Fruit fly (Drosophila melanogaster) whole organism, embryonic: ENCODE measurements around the gene CG1575.

Experiments
- Atf-2 ChIP-seq: fragments of 200-800 bp; sonication (Bioruptor generic); optimal IDR thresholded peaks from 2 replicates; lab custom pipeline; 2016; ENCODE audit warnings: missing biosample characterization, missing genetic modification characterization
- CG10147 ChIP-seq: fragments of 200-800 bp; sonication (Bioruptor generic); optimal IDR thresholded peaks from 2 replicates; lab custom pipeline; 2019; ENCODE audit warnings: missing biosample characterization, mild to moderate bottlenecking, missing genetic modification characterization, moderate library complexity
- CG10267 ChIP-seq: fragments of 200-800 bp; sonication (Bioruptor generic); optimal IDR thresholded peaks from 2 replicates; lab custom pipeline; 2018; ENCODE audit warnings: missing biosample characterization, mild to moderate bottlenecking, missing genetic modification characterization, moderate library complexity
- CG10959 ChIP-seq: fragments of 200-800 bp; sonication (Bioruptor generic); IDR thresholded peaks from 2 replicates; pipeline ENCODE4 v1.3.6; 2022; ENCODE audit warnings: missing biosample characterization, missing genetic modification characterization
- CG10979 ChIP-seq: fragments of 200-800 bp; sonication (Bioruptor generic); optimal IDR thresholded peaks from 2 replicates; lab custom pipeline; 2018; ENCODE audit warnings: missing biosample characterization, mild to moderate bottlenecking, missing genetic modification characterization, moderate library complexity
- CG12769 ChIP-seq: fragments of 200-800 bp; sonication (Bioruptor generic); optimal IDR thresholded peaks from 2 replicates; lab custom pipeline; 2019; ENCODE audit warnings: missing biosample characterization, mild to moderate bottlenecking, missing genetic modification characterization, moderate library complexity
- CG15601 ChIP-seq: fragments of 200-800 bp; sonication (Bioruptor generic); optimal IDR thresholded peaks from 3 replicates; lab custom pipeline; 2019; ENCODE audit warnings: missing biosample characterization, mild to moderate bottlenecking, missing genetic modification characterization, moderate library complexity
- CG16779 ChIP-seq: fragments of 200-800 bp; sonication (Bioruptor generic); IDR thresholded peaks from 2 replicates; pipeline ENCODE4 v1.3.6; 2022; ENCODE audit warnings: missing biosample characterization, missing genetic modification characterization
- CG2120 ChIP-seq: fragments of 200-800 bp; sonication (Bioruptor generic); optimal IDR thresholded peaks from 3 replicates; lab custom pipeline; 2016; ENCODE audit warnings: missing biosample characterization, missing genetic modification characterization
- CG33213 ChIP-seq: fragments of 200-800 bp; sonication (Bioruptor generic); optimal IDR thresholded peaks from 3 replicates; lab custom pipeline; 2016; ENCODE audit warnings: missing biosample characterization, missing genetic modification characterization
- CG3838 ChIP-seq: fragments of 200-800 bp; sonication (Bioruptor generic); optimal IDR thresholded peaks from 3 replicates; lab custom pipeline; 2016; ENCODE audit warnings: missing biosample characterization, missing genetic modification characterization
- CG6175 ChIP-seq: fragments of 200-800 bp; sonication (Bioruptor generic); IDR thresholded peaks from 3 replicates; pipeline ENCODE4 v1.3.6; 2022; ENCODE audit warnings: missing biosample characterization, missing genetic modification characterization
- CG6683 ChIP-seq: fragments of 200-800 bp; sonication (Bioruptor generic); optimal IDR thresholded peaks from 2 replicates; lab custom pipeline; 2017; ENCODE audit warnings: missing biosample characterization, mild to moderate bottlenecking, missing genetic modification characterization, missing genetic modification reagents
- CG7556 ChIP-seq: fragments of 200-800 bp; sonication (Bioruptor generic); optimal IDR thresholded peaks from 2 replicates; lab custom pipeline; 2017; ENCODE audit warnings: missing biosample characterization, mild to moderate bottlenecking, missing genetic modification characterization
- CTCF ChIP-seq: fragments of 200-800 bp; sonication (Bioruptor generic); optimal IDR thresholded peaks from 2 replicates; lab custom pipeline; 2017; ENCODE audit warnings: missing biosample characterization, mild to moderate bottlenecking, missing genetic modification characterization, moderate library complexity
- Dll ChIP-seq: fragments of 200-800 bp; sonication (Bioruptor generic); IDR thresholded peaks from 4 replicates; pipeline ENCODE4 v1.3.6; 2022; ENCODE audit warnings: missing biosample characterization, missing genetic modification characterization; ENCODE audit not compliant: partially characterized antibody
- Dref ChIP-seq: fragments of 200-800 bp; sonication (Bioruptor generic); IDR thresholded peaks from 2 replicates; pipeline ENCODE4 v1.3.6; 2022; ENCODE audit warnings: missing biosample characterization, missing genetic modification characterization
- Gsc ChIP-seq: fragments of 200-800 bp; sonication (Bioruptor generic); IDR thresholded peaks from 2 replicates; pipeline ENCODE4 v1.3.6; 2022; ENCODE audit warnings: missing biosample characterization, missing genetic modification characterization
- HLHmδ ChIP-seq: fragments of 200-800 bp; sonication (Bioruptor generic); optimal IDR thresholded peaks from 2 replicates; lab custom pipeline; 2018; ENCODE audit warnings: missing biosample characterization, mild to moderate bottlenecking, missing genetic modification characterization, moderate library complexity
- Hr3 ChIP-seq: fragments of 200-800 bp; sonication (Bioruptor generic); optimal IDR thresholded peaks from 3 replicates; lab custom pipeline; 2016; ENCODE audit warnings: missing biosample characterization, missing genetic modification characterization
- Hr39 ChIP-seq: fragments of >200 bp; optimal IDR thresholded peaks from 2 replicates; lab custom pipeline; 2017
- Hr51 ChIP-seq, 2 experiments: fragments of 200-800 bp; sonication (Bioruptor generic); optimal IDR thresholded peaks; 2 replicates in 1 of 2; 3 replicates in 1 of 2; lab custom pipeline; 2016 to 2018; ENCODE audit warnings: missing biosample characterization in 2 of 2, missing genetic modification characterization in 2 of 2, mild to moderate bottlenecking in 1 of 2, moderate library complexity in 1 of 2
- NC2α ChIP-seq: fragments of 200-800 bp; sonication (Bioruptor generic); optimal IDR thresholded peaks from 2 replicates; lab custom pipeline; 2016; ENCODE audit warnings: missing biosample characterization, missing genetic modification characterization
- NC2β ChIP-seq: fragments of 200-800 bp; sonication (Bioruptor generic); optimal IDR thresholded peaks from 2 replicates; lab custom pipeline; 2016; ENCODE audit warnings: missing biosample characterization, missing genetic modification characterization
- Sin3A ChIP-seq: fragments of >200 bp; optimal IDR thresholded peaks from 2 replicates; lab custom pipeline; 2018
- Sox100B ChIP-seq: fragments of 200-800 bp; sonication (Bioruptor generic); optimal IDR thresholded peaks from 3 replicates; lab custom pipeline; 2018; ENCODE audit warnings: missing biosample characterization, mild to moderate bottlenecking, missing genetic modification characterization
- Sox102F ChIP-seq: fragments of 200-800 bp; sonication (Bioruptor generic); optimal IDR thresholded peaks from 2 replicates; lab custom pipeline; 2018; ENCODE audit warnings: missing biosample characterization, mild to moderate bottlenecking, missing genetic modification characterization, moderate library complexity
- ac ChIP-seq: fragments of 200-800 bp; sonication (Bioruptor generic); optimal IDR thresholded peaks from 3 replicates; lab custom pipeline; 2017; ENCODE audit warnings: missing biosample characterization, mild to moderate bottlenecking, missing genetic modification characterization
- bsh ChIP-seq, 2 experiments: fragments of 200-800 bp; sonication (Bioruptor generic); optimal IDR thresholded peaks; 2 replicates each; lab custom pipeline; 2017 to 2018; ENCODE audit warnings: mild to moderate bottlenecking in 2 of 2, missing biosample characterization in 2 of 2, missing genetic modification characterization in 2 of 2, moderate library complexity in 1 of 2
- caup ChIP-seq: fragments of 200-800 bp; sonication (Bioruptor generic); optimal IDR thresholded peaks from 3 replicates; lab custom pipeline; 2017; ENCODE audit warnings: missing biosample characterization, mild to moderate bottlenecking, missing genetic modification characterization, moderate library complexity; ENCODE audit not compliant: severe bottlenecking
- croc ChIP-seq: fragments of 200-800 bp; sonication (Bioruptor generic); conservative IDR thresholded peaks from 3 replicates; pipeline ENCODE4 v1.3.6; 2022; ENCODE audit warnings: missing biosample characterization, missing genetic modification characterization
- en ChIP-seq: fragments of 200-800 bp; sonication (Bioruptor generic); optimal IDR thresholded peaks from 2 replicates; lab custom pipeline; 2016; ENCODE audit warnings: missing biosample characterization, missing genetic modification characterization
- grau ChIP-seq: fragments of 200-800 bp; optimal IDR thresholded peaks from 3 replicates; lab custom pipeline; 2019; ENCODE audit warnings: missing biosample characterization, mild to moderate bottlenecking, missing genetic modification characterization, moderate library complexity
- hbn ChIP-seq: fragments of 200-800 bp; sonication (Bioruptor generic); IDR thresholded peaks from 2 replicates; pipeline ENCODE4 v1.3.6; 2022; ENCODE audit warnings: missing biosample characterization, missing genetic modification characterization; ENCODE audit not compliant: partially characterized antibody
- jigr1 ChIP-seq: fragments of 200-800 bp; sonication (Bioruptor generic); IDR thresholded peaks from 3 replicates; pipeline ENCODE4 v1.3.6; 2022; ENCODE audit warnings: missing biosample characterization, missing genetic modification characterization
- klu ChIP-seq: fragments of 200-800 bp; sonication (Bioruptor generic); IDR thresholded peaks from 2 replicates; pipeline ENCODE4 v1.3.6; 2022; ENCODE audit warnings: missing biosample characterization, missing genetic modification characterization
- lab ChIP-seq: fragments of 200-800 bp; sonication (Bioruptor generic); optimal IDR thresholded peaks from 3 replicates; lab custom pipeline; 2017; ENCODE audit warnings: missing biosample characterization, missing genetic modification characterization, mild to moderate bottlenecking, moderate library complexity, missing genetic modification reagents
- lbe ChIP-seq: fragments of 200-800 bp; sonication (Bioruptor generic); optimal IDR thresholded peaks from 2 replicates; lab custom pipeline; 2016; ENCODE audit warnings: missing biosample characterization, mild to moderate bottlenecking, missing genetic modification characterization
- maf-S ChIP-seq: fragments of 200-800 bp; sonication (Bioruptor generic); optimal IDR thresholded peaks from 2 replicates; lab custom pipeline; 2016; ENCODE audit warnings: missing biosample characterization, missing genetic modification characterization
- mirr ChIP-seq: fragments of 200-800 bp; sonication (Bioruptor generic); optimal IDR thresholded peaks from 3 replicates; lab custom pipeline; 2018; ENCODE audit warnings: missing biosample characterization, mild to moderate bottlenecking, missing genetic modification characterization
- mld ChIP-seq: fragments of 200-800 bp; sonication (Bioruptor generic); IDR thresholded peaks from 3 replicates; pipeline ENCODE4 v1.3.6; 2022; ENCODE audit warnings: missing biosample characterization, missing genetic modification characterization; ENCODE audit not compliant: partially characterized antibody
- nau ChIP-seq: fragments of 200-800 bp; sonication (Bioruptor generic); optimal IDR thresholded peaks from 3 replicates; lab custom pipeline; 2017; ENCODE audit warnings: missing biosample characterization, mild to moderate bottlenecking, missing genetic modification characterization, missing genetic modification reagents
- nmo ChIP-seq: fragments of 200-800 bp; sonication (Bioruptor generic); optimal IDR thresholded peaks from 2 replicates; lab custom pipeline; 2018; ENCODE audit warnings: missing biosample characterization, mild to moderate bottlenecking, missing genetic modification characterization, moderate library complexity
- pfk ChIP-seq: fragments of 200-800 bp; sonication (Bioruptor generic); optimal IDR thresholded peaks from 2 replicates; lab custom pipeline; 2018; ENCODE audit warnings: missing biosample characterization, mild to moderate bottlenecking, missing genetic modification characterization, moderate library complexity
- ranshi ChIP-seq: fragments of 200-800 bp; sonication (Bioruptor generic); IDR thresholded peaks from 2 replicates; pipeline ENCODE4 v1.3.6; 2022; ENCODE audit warnings: missing biosample characterization, missing genetic modification characterization
- slou ChIP-seq: fragments of 200-800 bp; sonication (Bioruptor generic); optimal IDR thresholded peaks from 3 replicates; lab custom pipeline; 2016; ENCODE audit warnings: missing biosample characterization, missing genetic modification characterization
- trem ChIP-seq: fragments of 200-800 bp; optimal IDR thresholded peaks from 3 replicates; lab custom pipeline; 2019; ENCODE audit warnings: missing biosample characterization, mild to moderate bottlenecking, missing genetic modification characterization, moderate library complexity
- twi ChIP-seq: fragments of 200-800 bp; optimal IDR thresholded peaks from 2 replicates; lab custom pipeline; 2019; ENCODE audit warnings: missing biosample characterization, mild to moderate bottlenecking, missing genetic modification characterization, moderate library complexity
- tx ChIP-seq: fragments of 200-800 bp; sonication (Bioruptor generic); optimal IDR thresholded peaks from 2 replicates; lab custom pipeline; 2016; ENCODE audit warnings: missing biosample characterization, missing genetic modification characterization
- yki ChIP-seq: fragments of >200 bp; optimal IDR thresholded peaks from 3 replicates; lab custom pipeline; 2018

The CG1575 gene

DNA sequence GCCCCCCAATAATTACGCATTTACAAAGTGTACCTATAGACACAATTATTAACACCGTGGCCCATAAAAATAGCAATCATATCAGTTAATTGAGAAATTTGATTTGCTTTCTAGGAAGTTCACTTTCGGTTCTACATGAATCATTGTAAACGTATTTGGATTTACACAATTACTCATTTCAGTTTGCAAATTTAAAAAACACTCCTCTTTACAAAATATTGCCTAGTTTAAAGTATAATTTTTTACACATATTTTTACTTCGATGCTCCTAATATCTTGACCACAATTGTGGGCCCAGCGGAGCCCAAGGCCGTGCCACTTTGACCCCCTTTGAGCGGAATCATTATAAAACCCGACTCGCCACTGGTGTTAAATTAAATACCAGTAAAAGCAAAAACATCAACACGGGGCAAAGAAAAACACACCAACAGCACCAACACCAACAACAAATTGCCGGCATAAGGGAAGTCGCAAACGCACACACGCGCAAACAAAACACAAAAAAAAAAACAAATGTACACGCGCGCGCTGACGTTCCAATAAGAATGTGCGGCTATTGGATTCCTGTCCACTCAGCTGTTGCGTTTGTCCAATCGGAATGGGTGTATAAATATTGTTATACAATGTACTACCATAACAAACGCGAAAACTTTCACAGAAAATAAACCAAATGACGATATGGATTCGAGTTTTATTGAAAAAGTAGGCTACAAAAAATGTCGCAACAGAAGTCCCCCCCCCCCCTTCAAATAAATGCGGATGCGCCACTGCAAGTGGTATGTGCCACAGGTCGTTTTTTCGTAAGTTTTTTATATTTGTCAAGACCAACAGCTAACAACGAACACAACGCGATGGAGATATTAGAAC is 2.1 kb upstream of the CG1575 start (continued):
- peak; percentile 74 for TF ChIP-seq CG7556 (GFP tag; lab: Kevin White, UChicago)
- no peak for TF ChIP-seq Sin3A (lab: Kevin White, UChicago)
- peak; percentile 15 to 77 for TF ChIP-seq Hr51 (GFP tag; optimal IDR thresholded peaks at IDR 0.05; lab: Kevin White, UChicago)
- TF ChIP-seq NC2α (GFP tag; lab: Kevin White, UChicago): no peak
- no peak for TF ChIP-seq Hr39 (lab: Kevin White, UChicago)
- TF ChIP-seq Dref (GFP tag; lab: Robert Waterston, UW): no peak
- no peak for TF ChIP-seq hbn (GFP tag; lab: Robert Waterston, UW)
- peak; percentile 42 for TF ChIP-seq CG10979
- TF ChIP-seq CG6683: no peak
- TF ChIP-seq CG15601: no peak
- TF ChIP-seq en (GFP tag; lab: Kevin White, UChicago): no peak
- TF ChIP-seq slou (GFP tag; lab: Kevin White, UChicago): no peak
- peak; percentile 6 for TF ChIP-seq maf-S
- peak; percentile 61 for TF ChIP-seq Sox100B (GFP tag; lab: Kevin White, UChicago)
- TF ChIP-seq yki (lab: Kevin White, UChicago): no peak
- TF ChIP-seq bsh (GFP tag; optimal IDR thresholded peaks at IDR 0.05; lab: Kevin White, UChicago): peak in 1 of 2 experiments; percentile 47
- no peak for TF ChIP-seq croc (GFP tag; lab: Robert Waterston, UW)
- peak; percentile 10 for TF ChIP-seq twi (tag; lab: Kevin White, UChicago)
- no peak for TF ChIP-seq CG3838 (GFP tag; lab: Kevin White, UChicago)
- TF ChIP-seq klu: no peak
- TF ChIP-seq Atf-2 (GFP tag; lab: Kevin White, UChicago): peak; percentile 25
- peak; percentile 39 for TF ChIP-seq CG10267
- TF ChIP-seq lbe (GFP tag; lab: Kevin White, UChicago): no peak
- peak; percentile 79 for TF ChIP-seq grau (tag; lab: Kevin White, UChicago)
- no peak for TF ChIP-seq mld (GFP tag; lab: Robert Waterston, UW)
- TF ChIP-seq CG2120 (GFP tag; lab: Kevin White, UChicago): peak; percentile 83
- peak; percentile 29 for TF ChIP-seq NC2β
- no peak for TF ChIP-seq CG10959
- no peak for TF ChIP-seq CTCF (GFP tag; lab: Kevin White, UChicago)
- TF ChIP-seq trem (tag; lab: Kevin White, UChicago): peak; percentile 5
- peak; percentile 60 for TF ChIP-seq nmo (GFP tag; lab: Kevin White, UChicago)
- TF ChIP-seq CG12769 (tag; lab: Kevin White, UChicago): peak; percentile 34
- TF ChIP-seq CG16779 (GFP tag; lab: Robert Waterston, UW): no peak
- no peak for TF ChIP-seq ac (GFP tag; lab: Kevin White, UChicago)
- TF ChIP-seq tx (GFP tag; lab: Kevin White, UChicago): peak; percentile 26
- peak; percentile 63; the same call in 1 of the 2 replicates for TF ChIP-seq ranshi (GFP tag; lab: Robert Waterston, UW)
- TF ChIP-seq HLHmδ (GFP tag; lab: Kevin White, UChicago): no peak
- no peak for TF ChIP-seq Hr3 (GFP tag; lab: Kevin White, UChicago)
- no peak for TF ChIP-seq Gsc
- TF ChIP-seq CG6175 (GFP tag; lab: Robert Waterston, UW): no peak
- peak; percentile 67 for TF ChIP-seq caup (GFP tag; lab: Kevin White, UChicago)
- TF ChIP-seq CG10147: peak; percentile 58
- peak; percentile 64 for TF ChIP-seq Sox102F
- peak; percentile 85 for TF ChIP-seq lab (GFP tag; lab: Kevin White, UChicago)
- TF ChIP-seq Dll: no peak
- TF ChIP-seq mirr (GFP tag; lab: Kevin White, UChicago): peak; percentile 29
- peak; percentile 13 for TF ChIP-seq nau
- TF ChIP-seq jigr1: no peak
- no peak for TF ChIP-seq CG33213 (GFP tag; lab: Kevin White, UChicago)
- TF ChIP-seq pfk: no peak
